Fruit fly (Drosophila melanogaster) whole organism, embryonic: ENCODE data around the gene Kdm2.
A peak's percentile ranks its signal among the peaks of the same experiment; 100 is the strongest.

ENCODE experiments used
- Antp ChIP-seq: fragments of 200-800 bp; sonication (Bioruptor generic); optimal IDR thresholded peaks from 3 replicates; lab custom pipeline; 2016; ENCODE audit warnings: missing biosample characterization, missing genetic modification characterization
- B-H2 ChIP-seq: fragments of 200-800 bp; sonication (Bioruptor generic); optimal IDR thresholded peaks from 2 replicates; lab custom pipeline; 2018; ENCODE audit warnings: missing biosample characterization, mild to moderate bottlenecking, missing genetic modification characterization
- CG12219 ChIP-seq: fragments of 200-800 bp; sonication (Bioruptor generic); optimal IDR thresholded peaks from 3 replicates; lab custom pipeline; 2018; ENCODE audit warnings: missing biosample characterization, mild to moderate bottlenecking, missing genetic modification characterization
- CG13624 ChIP-seq: fragments of 200-800 bp; sonication (Bioruptor generic); optimal IDR thresholded peaks from 2 replicates; lab custom pipeline; 2016; ENCODE audit warnings: missing biosample characterization, missing genetic modification characterization
- CG15011 ChIP-seq: fragments of 200-800 bp; sonication (Bioruptor generic); optimal IDR thresholded peaks from 3 replicates; lab custom pipeline; 2018; ENCODE audit warnings: missing biosample characterization, mild to moderate bottlenecking, missing genetic modification characterization
- CG15601 ChIP-seq: fragments of 200-800 bp; sonication (Bioruptor generic); optimal IDR thresholded peaks from 3 replicates; lab custom pipeline; 2019; ENCODE audit warnings: missing biosample characterization, mild to moderate bottlenecking, missing genetic modification characterization, moderate library complexity
- CG17568 ChIP-seq: fragments of 200-800 bp; sonication (Bioruptor generic); optimal IDR thresholded peaks from 2 replicates; lab custom pipeline; 2018; ENCODE audit warnings: missing biosample characterization, mild to moderate bottlenecking, missing genetic modification characterization, moderate library complexity
- CG18262 ChIP-seq: fragments of 200-800 bp; optimal IDR thresholded peaks from 3 replicates; lab custom pipeline; 2019; ENCODE audit warnings: missing biosample characterization, mild to moderate bottlenecking, missing genetic modification characterization, moderate library complexity
- CG18599 ChIP-seq: fragments of 200-800 bp; sonication (Bioruptor generic); optimal IDR thresholded peaks from 3 replicates; lab custom pipeline; 2017; ENCODE audit warnings: missing biosample characterization, missing genetic modification characterization, mild to moderate bottlenecking, moderate library complexity, missing genetic modification reagents
- CG32772 ChIP-seq: fragments of 200-800 bp; sonication (Bioruptor generic); IDR thresholded peaks from 2 replicates; pipeline ENCODE4 v1.3.6; 2022; ENCODE audit warnings: missing biosample characterization, missing genetic modification characterization
- CG4730 ChIP-seq: fragments of 200-800 bp; sonication (Bioruptor generic); IDR thresholded peaks from 2 replicates; pipeline ENCODE4 v1.3.6; 2022; ENCODE audit warnings: missing biosample characterization, missing genetic modification characterization
- CG7271 ChIP-seq: fragments of 200-800 bp; sonication (Bioruptor generic); optimal IDR thresholded peaks from 2 replicates; lab custom pipeline; 2018; ENCODE audit warnings: missing biosample characterization, mild to moderate bottlenecking, missing genetic modification characterization, moderate library complexity
- CG7928 ChIP-seq: fragments of 200-800 bp; sonication (Bioruptor generic); optimal IDR thresholded peaks from 2 replicates; lab custom pipeline; 2017; ENCODE audit warnings: missing biosample characterization, mild to moderate bottlenecking, missing genetic modification characterization
- CG8765 ChIP-seq: fragments of 200-800 bp; sonication (Bioruptor generic); IDR thresholded peaks from 2 replicates; pipeline ENCODE4 v1.3.6; 2022; ENCODE audit warnings: missing biosample characterization, missing genetic modification characterization
- D19B ChIP-seq: fragments of 200-800 bp; sonication (Bioruptor generic); optimal IDR thresholded peaks from 2 replicates; lab custom pipeline; 2017; ENCODE audit warnings: missing biosample characterization, mild to moderate bottlenecking, missing genetic modification characterization
- Doc2 ChIP-seq: fragments of 200-800 bp; sonication (Bioruptor generic); IDR thresholded peaks from 2 replicates; pipeline ENCODE4 v1.3.6; 2022; ENCODE audit warnings: missing biosample characterization, missing genetic modification characterization
- Fer1 ChIP-seq: fragments of 200-800 bp; sonication (Bioruptor generic); optimal IDR thresholded peaks from 2 replicates; lab custom pipeline; 2017; ENCODE audit warnings: missing biosample characterization, mild to moderate bottlenecking, missing genetic modification characterization
- Fer2 ChIP-seq: fragments of 200-800 bp; sonication (Bioruptor generic); optimal IDR thresholded peaks from 2 replicates; lab custom pipeline; 2018; ENCODE audit warnings: missing biosample characterization, mild to moderate bottlenecking, missing genetic modification characterization, moderate library complexity
- HmgZ ChIP-seq: fragments of 200-800 bp; sonication (Bioruptor generic); optimal IDR thresholded peaks from 2 replicates; lab custom pipeline; 2018; ENCODE audit warnings: missing biosample characterization, mild to moderate bottlenecking, missing genetic modification characterization
- Hmx ChIP-seq: fragments of 200-800 bp; sonication (Bioruptor generic); optimal IDR thresholded peaks from 2 replicates; lab custom pipeline; 2016; ENCODE audit warnings: missing biosample characterization, missing genetic modification characterization
- Hr39 ChIP-seq: fragments of >200 bp; optimal IDR thresholded peaks from 2 replicates; lab custom pipeline; 2017
- Hr51 ChIP-seq, 2 experiments: fragments of 200-800 bp; sonication (Bioruptor generic); optimal IDR thresholded peaks; 2 replicates in 1 of 2; 3 replicates in 1 of 2; lab custom pipeline; 2016 to 2018; ENCODE audit warnings: missing biosample characterization in 2 of 2, missing genetic modification characterization in 2 of 2, mild to moderate bottlenecking in 1 of 2, moderate library complexity in 1 of 2
- Kr ChIP-seq: fragments of 200-800 bp; sonication (Bioruptor generic); optimal IDR thresholded peaks from 2 replicates; lab custom pipeline; 2017; ENCODE audit warnings: missing biosample characterization, mild to moderate bottlenecking, missing genetic modification characterization
- Lhr ChIP-seq: fragments of 200-800 bp; sonication (Bioruptor generic); optimal IDR thresholded peaks from 3 replicates; lab custom pipeline; 2017; ENCODE audit warnings: mild to moderate bottlenecking, missing biosample characterization, missing genetic modification reagents, missing genetic modification characterization
- Mad ChIP-seq: fragments of 200-800 bp; sonication (Bioruptor generic); optimal IDR thresholded peaks from 2 replicates; lab custom pipeline; 2016; ENCODE audit warnings: missing biosample characterization, missing genetic modification characterization
- PHDP ChIP-seq: fragments of 200-800 bp; sonication (Bioruptor generic); optimal IDR thresholded peaks from 3 replicates; lab custom pipeline; 2018; ENCODE audit warnings: missing biosample characterization, mild to moderate bottlenecking, missing genetic modification characterization, moderate library complexity
- Ptx1 ChIP-seq: fragments of 200-800 bp; sonication (Bioruptor generic); IDR thresholded peaks from 2 replicates; pipeline ENCODE4 v1.3.6; 2022; ENCODE audit warnings: missing biosample characterization, missing genetic modification characterization
- Sry-δ ChIP-seq: fragments of 200-800 bp; sonication (Bioruptor generic); optimal IDR thresholded peaks from 2 replicates; lab custom pipeline; 2016; ENCODE audit warnings: missing biosample characterization, missing genetic modification characterization
- TFAM ChIP-seq: fragments of 200-800 bp; sonication (Bioruptor generic); optimal IDR thresholded peaks from 2 replicates; lab custom pipeline; 2017; ENCODE audit warnings: missing biosample characterization, missing genetic modification characterization, inconsistent platforms
- Tbp ChIP-seq: fragments of >200 bp; optimal IDR thresholded peaks from 2 replicates; lab custom pipeline; 2018; ENCODE audit warnings: missing biosample characterization, missing genetic modification characterization
- YL-1 ChIP-seq: fragments of 200-800 bp; sonication (Bioruptor generic); optimal IDR thresholded peaks from 3 replicates; lab custom pipeline; 2017; ENCODE audit warnings: missing biosample characterization, mild to moderate bottlenecking, missing genetic modification characterization
- bab2 ChIP-seq: fragments of 200-800 bp; sonication (Bioruptor generic); optimal IDR thresholded peaks from 2 replicates; lab custom pipeline; 2016; ENCODE audit warnings: missing biosample characterization, missing genetic modification characterization
- bcd ChIP-seq: fragments of 200-800 bp; sonication (Bioruptor generic); optimal IDR thresholded peaks from 2 replicates; lab custom pipeline; 2017; ENCODE audit warnings: missing biosample characterization, mild to moderate bottlenecking, missing genetic modification characterization
- cad ChIP-seq: fragments of >200 bp; optimal IDR thresholded peaks from 2 replicates; lab custom pipeline; 2017; ENCODE audit warnings: missing biosample characterization, missing genetic modification characterization
- dan ChIP-seq: fragments of 200-800 bp; sonication (Bioruptor generic); IDR thresholded peaks from 2 replicates; pipeline ENCODE4 v1.3.6; 2022; ENCODE audit warnings: missing biosample characterization, missing genetic modification characterization
- eve ChIP-seq, 2 experiments: fragments of >200 bp; optimal IDR thresholded peaks; 2 replicates each; lab custom pipeline; 2017; ENCODE audit warnings: missing biosample characterization in 2 of 2, missing genetic modification characterization in 2 of 2
- gce ChIP-seq: fragments of 200-800 bp; sonication (Bioruptor generic); IDR thresholded peaks from 3 replicates; pipeline ENCODE4 v1.3.6; 2022; ENCODE audit warnings: missing biosample characterization, missing genetic modification characterization
- hb ChIP-seq: fragments of 200-800 bp; sonication (Bioruptor generic); IDR thresholded peaks from 3 replicates; pipeline ENCODE4 v1.3.6; 2022; ENCODE audit warnings: missing biosample characterization, missing genetic modification characterization; ENCODE audit not compliant: partially characterized antibody
- kah ChIP-seq: fragments of 200-800 bp; sonication (Bioruptor generic); optimal IDR thresholded peaks from 2 replicates; lab custom pipeline; 2018; ENCODE audit warnings: missing biosample characterization, mild to moderate bottlenecking, missing genetic modification characterization
- knrl ChIP-seq: fragments of 200-800 bp; sonication (Bioruptor generic); IDR thresholded peaks from 3 replicates; pipeline ENCODE4 v1.3.6; 2022; ENCODE audit warnings: missing biosample characterization, missing genetic modification characterization; ENCODE audit not compliant: partially characterized antibody
- lab ChIP-seq: fragments of 200-800 bp; sonication (Bioruptor generic); optimal IDR thresholded peaks from 3 replicates; lab custom pipeline; 2017; ENCODE audit warnings: missing biosample characterization, missing genetic modification characterization, mild to moderate bottlenecking, moderate library complexity, missing genetic modification reagents
- nerfin-2 ChIP-seq: fragments of 200-800 bp; sonication (Bioruptor generic); IDR thresholded peaks from 2 replicates; pipeline ENCODE4 v1.3.6; 2022; ENCODE audit warnings: missing biosample characterization, missing genetic modification characterization; ENCODE audit not compliant: partially characterized antibody
- repo ChIP-seq: fragments of 200-800 bp; sonication (Bioruptor generic); optimal IDR thresholded peaks from 2 replicates; lab custom pipeline; 2016; ENCODE audit warnings: missing biosample characterization, missing genetic modification characterization
- ro ChIP-seq: fragments of 200-800 bp; sonication (Bioruptor generic); IDR thresholded peaks from 2 replicates; pipeline ENCODE4 v1.3.6; 2022; ENCODE audit warnings: missing biosample characterization, missing genetic modification characterization
- row ChIP-seq: fragments of 200-800 bp; sonication (Bioruptor generic); IDR thresholded peaks from 3 replicates; pipeline ENCODE4 v1.3.6; 2022; ENCODE audit warnings: missing biosample characterization, missing genetic modification characterization
- shn ChIP-seq: fragments of 200-800 bp; sonication (Bioruptor generic); optimal IDR thresholded peaks from 3 replicates; lab custom pipeline; 2016; ENCODE audit warnings: missing biosample characterization, missing genetic modification characterization
- slp2 ChIP-seq: fragments of 200-800 bp; sonication (Bioruptor generic); optimal IDR thresholded peaks from 2 replicates; lab custom pipeline; 2016; ENCODE audit warnings: missing biosample characterization, missing genetic modification characterization
- sr ChIP-seq: fragments of 200-800 bp; sonication (Bioruptor generic); IDR thresholded peaks from 3 replicates; pipeline ENCODE4 v1.3.6; 2022; ENCODE audit warnings: missing biosample characterization, missing genetic modification characterization
- ssp ChIP-seq: fragments of 200-800 bp; sonication (Bioruptor generic); IDR thresholded peaks from 2 replicates; pipeline ENCODE4 v1.3.6; 2022; ENCODE audit warnings: missing biosample characterization, missing genetic modification characterization
- stwl ChIP-seq: fragments of 200-800 bp; sonication (Bioruptor generic); optimal IDR thresholded peaks from 3 replicates; lab custom pipeline; 2018; ENCODE audit warnings: missing biosample characterization, mild to moderate bottlenecking, missing genetic modification characterization, moderate library complexity
- wek ChIP-seq: fragments of 200-800 bp; sonication (Bioruptor generic); optimal IDR thresholded peaks from 3 replicates; lab custom pipeline; 2018; ENCODE audit warnings: missing biosample characterization, mild to moderate bottlenecking, missing genetic modification characterization, moderate library complexity

Kdm2 gene

dm6 chr3R:9053850-9054441, 1.7 kb downstream of the Kdm2 start (continued):
- no peak for TF ChIP-seq YL-1 (GFP tag; lab: Kevin White, UChicago)
- TF ChIP-seq wek (GFP tag; lab: Kevin White, UChicago) = no peak
- peak in 1 of 2 experiments; percentile 54 for TF ChIP-seq Hr51 (GFP tag; optimal IDR thresholded peaks at IDR 0.05; lab: Kevin White, UChicago)
- TF ChIP-seq CG7271 = no peak
- peak; percentile 50 for TF ChIP-seq bab2 (GFP tag; lab: Kevin White, UChicago)
- TF ChIP-seq CG32772 (GFP tag; lab: Robert Waterston, UW) = no peak
- no peak for TF ChIP-seq Hr39 (lab: Kevin White, UChicago)
- TF ChIP-seq Sry-δ (GFP tag; lab: Kevin White, UChicago) = no peak
- peak; percentile 19 for TF ChIP-seq shn
- no peak for TF ChIP-seq dan
- TF ChIP-seq CG4730 (GFP tag; lab: Robert Waterston, UW) = no peak
- TF ChIP-seq CG15011 (GFP tag; lab: Kevin White, UChicago) = no peak
- no peak for TF ChIP-seq Tbp (GFP tag; lab: Kevin White, UChicago)
- no peak for TF ChIP-seq kah (GFP tag; lab: Kevin White, UChicago)
- TF ChIP-seq PHDP (tag; lab: Kevin White, UChicago) = no peak
- peak; percentile 46 for TF ChIP-seq Antp
- no peak for TF ChIP-seq Lhr
- peak; percentile 42 for TF ChIP-seq D19B
- no peak for TF ChIP-seq knrl (GFP tag; lab: Robert Waterston, UW)
- TF ChIP-seq CG13624 (GFP tag; lab: Kevin White, UChicago) = no peak
- TF ChIP-seq sr (GFP tag; lab: Robert Waterston, UW) = no peak
- peak; percentile 66 for TF ChIP-seq CG18262
- TF ChIP-seq hb (GFP tag; lab: Robert Waterston, UW) = no peak
- TF ChIP-seq CG12219 = peak; percentile 27
- TF ChIP-seq TFAM (GFP tag; lab: Kevin White, UChicago) = no peak
- no peak for TF ChIP-seq B-H2 (GFP tag; lab: Kevin White, UChicago)
- peak; percentile 55 for TF ChIP-seq bcd (GFP tag; lab: Kevin White, UChicago)
- TF ChIP-seq row (GFP tag; lab: Robert Waterston, UW) = no peak
- TF ChIP-seq lab (GFP tag; lab: Kevin White, UChicago) = peak; percentile 50
- TF ChIP-seq eve (GFP tag; optimal IDR thresholded peaks at IDR 0.05; lab: Kevin White, UChicago) = peak in 1 of 2 experiments; percentile 4
- TF ChIP-seq CG8765 (GFP tag; lab: Robert Waterston, UW) = no peak
- no peak for TF ChIP-seq Doc2 (GFP tag; lab: Robert Waterston, UW)
- TF ChIP-seq HmgZ (tag; lab: Kevin White, UChicago) = no peak
- TF ChIP-seq stwl (tag; lab: Kevin White, UChicago) = no peak
- no peak for TF ChIP-seq CG7928 (GFP tag; lab: Kevin White, UChicago)
- TF ChIP-seq Fer1 = peak; percentile 38
- no peak for TF ChIP-seq cad (GFP tag; lab: Kevin White, UChicago)
- TF ChIP-seq slp2 (GFP tag; lab: Kevin White, UChicago) = no peak
- no peak for TF ChIP-seq gce (GFP tag; lab: Robert Waterston, UW)
- TF ChIP-seq repo (GFP tag; lab: Kevin White, UChicago) = no peak
- no peak for TF ChIP-seq ssp (GFP tag; lab: Robert Waterston, UW)
- TF ChIP-seq nerfin-2 (GFP tag; lab: Robert Waterston, UW) = no peak
- no peak for TF ChIP-seq CG17568 (GFP tag; lab: Kevin White, UChicago)
- no peak for TF ChIP-seq Kr (GFP tag; lab: Kevin White, UChicago)
- peak; percentile 4 for TF ChIP-seq Fer2 (tag; lab: Kevin White, UChicago)
- no peak for TF ChIP-seq CG15601 (tag; lab: Kevin White, UChicago)
- no peak for TF ChIP-seq Hmx (GFP tag; lab: Kevin White, UChicago)
- TF ChIP-seq Mad (GFP tag; lab: Kevin White, UChicago) = no peak
- no peak for TF ChIP-seq Ptx1 (GFP tag; lab: Robert Waterston, UW)
- TF ChIP-seq CG18599 = peak; percentile 59
- TF ChIP-seq ro (GFP tag; lab: Robert Waterston, UW) = no peak
